Worm (Caenorhabditis elegans): ENCODE data around the gene ttbk-4.

DNA sequence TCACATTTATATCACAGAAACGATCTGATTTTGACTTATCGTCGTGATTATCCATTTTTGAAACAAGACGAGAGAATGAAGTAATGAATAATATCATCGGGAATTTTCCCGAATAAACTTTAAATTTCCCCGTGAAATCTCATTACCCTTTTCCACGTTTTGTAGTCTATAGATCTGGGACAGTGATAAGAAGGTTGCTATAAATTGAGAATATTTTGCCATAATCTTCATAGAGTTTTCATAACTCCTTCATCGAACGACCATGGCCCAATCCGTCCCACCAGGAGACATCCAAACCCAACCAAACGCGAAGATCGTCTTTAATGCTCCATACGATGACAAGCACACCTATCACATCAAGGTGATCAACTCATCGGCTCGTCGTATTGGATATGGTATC, 20.2 kb upstream of the ttbk-4 start, which contains the start of the genes C04G2.5 and msp-36:
- TF ChIP-seq ZK546.5 (tag; optimal IDR thresholded peaks at IDR 0.05) (no peak), daf-8 (GFP tag; IDR thresholded peaks at IDR 0.05) (no peak), egl-27 (tag; optimal IDR thresholded peaks at IDR 0.05) (no peak), zfp-2 (tag; optimal IDR thresholded peaks at IDR 0.05) (no peak), unc-62 (GFP tag; optimal IDR thresholded peaks at IDR 0.05 in 1 of 2) (no peak), unc-62 (tag; optimal IDR thresholded peaks at IDR 0.05) (no peak), nhr-237 (tag; optimal IDR thresholded peaks at IDR 0.05) (no peak), fos-1 (tag; optimal IDR thresholded peaks at IDR 0.05) (no peak), pqm-1 (tag; optimal IDR thresholded peaks at IDR 0.05) (no peak), nhr-25 (tag; optimal IDR thresholded peaks at IDR 0.05; ENCODE audit: borderline replicate concordance, insufficient read depth) (no peak), nhr-11 (tag; optimal IDR thresholded peaks at IDR 0.05) (no peak)

Measured in whole organism, L4 larva.